Fruit fly (Drosophila melanogaster): Measurements from ENCODE around the gene Ibf1.
A peak's percentile ranks its signal among the peaks of the same experiment; 100 is the strongest.

Ibf1 gene

dm6 chr3R:9250868-9251267 lies 7.9 kb upstream of the Ibf1 start:
- TF ChIP-seq esg (GFP tag; conservative IDR thresholded peaks at IDR 0.05): peak; percentile 19; the same call in 1 of the 2 replicates
- TF ChIP-seq CG2712 (tag; optimal IDR thresholded peaks at IDR 0.05): peak; percentile 45
- peak; percentile 52; the same call in 1 of the 3 replicates for TF ChIP-seq so (GFP tag; IDR thresholded peaks at IDR 0.05)
- TF ChIP-seq Dip3 (GFP tag; optimal IDR thresholded peaks at IDR 0.05): no peak
- TF ChIP-seq Chrac-16 (GFP tag; optimal IDR thresholded peaks at IDR 0.05): peak; percentile 18
- TF ChIP-seq ranshi (GFP tag; IDR thresholded peaks at IDR 0.05): peak; percentile 42; the same call in 1 of the 2 replicates
- no peak for TF ChIP-seq Dek (tag; optimal IDR thresholded peaks at IDR 0.05)
- no peak for TF ChIP-seq Asciz (GFP tag; optimal IDR thresholded peaks at IDR 0.05)
- peak; percentile 0 for TF ChIP-seq CG10654 (GFP tag; optimal IDR thresholded peaks at IDR 0.05)
- TF ChIP-seq CG15011 (GFP tag; optimal IDR thresholded peaks at IDR 0.05): no peak
- peak; percentile 39 for TF ChIP-seq Ptx1 (GFP tag; IDR thresholded peaks at IDR 0.05)
- TF ChIP-seq toy (GFP tag; IDR thresholded peaks at IDR 0.05): no peak
- TF ChIP-seq CG13424 (tag; optimal IDR thresholded peaks at IDR 0.05): peak; percentile 16
- no peak for TF ChIP-seq twi (tag; optimal IDR thresholded peaks at IDR 0.05)
- TF ChIP-seq Xbp1 (GFP tag; optimal IDR thresholded peaks at IDR 0.05): peak; percentile 33
- TF ChIP-seq row (GFP tag; IDR thresholded peaks at IDR 0.05): peak; percentile 53
- TF ChIP-seq CG6254 (GFP tag; optimal IDR thresholded peaks at IDR 0.05): no peak
- TF ChIP-seq bsh (GFP tag; optimal IDR thresholded peaks at IDR 0.05): peak; percentile 53 to 56
- TF ChIP-seq E2f1 (GFP tag; IDR thresholded peaks at IDR 0.05): peak; percentile 35; the same call in 1 of the 2 replicates
- TF ChIP-seq croc (GFP tag; conservative IDR thresholded peaks at IDR 0.05): no peak; the same call in 2 of the 3 replicates
- TF ChIP-seq gsb-n (tag; optimal IDR thresholded peaks at IDR 0.05): no peak
- TF ChIP-seq Taf1 (GFP tag; IDR thresholded peaks at IDR 0.05): no peak
- TF ChIP-seq ap (GFP tag; IDR thresholded peaks at IDR 0.05): peak; percentile 39
- TF ChIP-seq lov (optimal IDR thresholded peaks at IDR 0.05): no peak
- peak; percentile 51; the same call in 1 of the 3 replicates for TF ChIP-seq lov (GFP tag; IDR thresholded peaks at IDR 0.05)
- 0 out of 2 replicates have a peak, but pooled peaks have one; percentile 11 for TF ChIP-seq CG4360 (GFP tag; IDR thresholded peaks at IDR 0.05)
- no peak for TF ChIP-seq CG4707 (GFP tag; optimal IDR thresholded peaks at IDR 0.05)
- TF ChIP-seq CG12236 (GFP tag; optimal IDR thresholded peaks at IDR 0.05): no peak
- TF ChIP-seq sens (GFP tag): peak; percentile 78
- peak; percentile 10 for TF ChIP-seq ind (GFP tag; optimal IDR thresholded peaks at IDR 0.05)
- TF ChIP-seq CG8359 (GFP tag; optimal IDR thresholded peaks at IDR 0.05; ENCODE audit: borderline replicate concordance): no peak
- TF ChIP-seq CG7928 (GFP tag; optimal IDR thresholded peaks at IDR 0.05): no peak
- peak; percentile 57; the same call in 1 of the 2 replicates for TF ChIP-seq HLH3B (GFP tag; IDR thresholded peaks at IDR 0.05)
- no peak for TF ChIP-seq fd64A (GFP tag; optimal IDR thresholded peaks at IDR 0.05)
- TF ChIP-seq CG9437 (GFP tag; optimal IDR thresholded peaks at IDR 0.05): no peak
- 0 out of 2 replicates have a peak, but pooled peaks have one; percentile 36 for TF ChIP-seq CG31441 (GFP tag; IDR thresholded peaks at IDR 0.05)
- TF ChIP-seq CG1603 (tag; optimal IDR thresholded peaks at IDR 0.05): peak; percentile 54
- no peak for TF ChIP-seq CG11247 (GFP tag; IDR thresholded peaks at IDR 0.05)
- TF ChIP-seq CG6689 (GFP tag; IDR thresholded peaks at IDR 0.05): peak; percentile 52; the same call in 1 of the 2 replicates
- TF ChIP-seq CG7839 (tag; optimal IDR thresholded peaks at IDR 0.05): no peak
- no peak for TF ChIP-seq Side (GFP tag; optimal IDR thresholded peaks at IDR 0.05)
- peak; percentile 24; the same call in 1 of the 3 replicates for TF ChIP-seq tgo (GFP tag; IDR thresholded peaks at IDR 0.05)
- TF ChIP-seq CG33557 (GFP tag; optimal IDR thresholded peaks at IDR 0.05): no peak
- TF ChIP-seq Xrp1 (GFP tag; IDR thresholded peaks at IDR 0.05): peak; percentile 66
- peak; percentile 6 for TF ChIP-seq trem (tag; optimal IDR thresholded peaks at IDR 0.05)
- TF ChIP-seq abd-A (tag; optimal IDR thresholded peaks at IDR 0.05): no peak
- peak; percentile 14 for TF ChIP-seq Antp (GFP tag; optimal IDR thresholded peaks at IDR 0.05)
- TF ChIP-seq CG13894 (tag; optimal IDR thresholded peaks at IDR 0.05): no peak
- peak in 1 of 2 experiments; percentile 23 for TF ChIP-seq chif (GFP tag; optimal IDR thresholded peaks at IDR 0.05)
- TF ChIP-seq lilli (GFP tag; optimal IDR thresholded peaks at IDR 0.05): peak; percentile 3
- peak; percentile 20 for TF ChIP-seq CG12219 (GFP tag; optimal IDR thresholded peaks at IDR 0.05)
